Fruit fly (Drosophila melanogaster) whole organism, prepupa: ENCODE data around the gene PMCA.

Experiments used
- Blimp-1 ChIP-seq: fragments of 200-800 bp; sonication (Bioruptor generic); optimal IDR thresholded peaks from 3 replicates; lab custom pipeline; 2017; ENCODE audit warnings: missing biosample characterization, missing genetic modification characterization, mild to moderate bottlenecking, moderate library complexity, missing genetic modification reagents
- CG10631 ChIP-seq: fragments of 200-800 bp; sonication (Bioruptor generic); optimal IDR thresholded peaks from 2 replicates; lab custom pipeline; 2016; ENCODE audit warnings: missing biosample characterization, missing genetic modification characterization
- CG10669 ChIP-seq: fragments of 200-800 bp; sonication (Bioruptor generic); optimal IDR thresholded peaks from 3 replicates; lab custom pipeline; 2018; ENCODE audit warnings: missing biosample characterization, mild to moderate bottlenecking, missing genetic modification characterization, moderate library complexity
- CG11294 ChIP-seq: fragments of 200-800 bp; sonication (Bioruptor generic); IDR thresholded peaks from 2 replicates; pipeline ENCODE4 v1.3.6; 2022; ENCODE audit warnings: missing biosample characterization, missing genetic modification characterization
- CG11902 ChIP-seq: fragments of 200-800 bp; sonication (Bioruptor generic); optimal IDR thresholded peaks from 3 replicates; lab custom pipeline; 2016; ENCODE audit warnings: missing biosample characterization, missing genetic modification characterization
- CG3032 ChIP-seq: fragments of 200-800 bp; optimal IDR thresholded peaks from 2 replicates; lab custom pipeline; 2019; ENCODE audit warnings: missing biosample characterization, mild to moderate bottlenecking, missing genetic modification characterization, moderate library complexity
- CG31627 ChIP-seq: fragments of 200-800 bp; sonication (Bioruptor generic); optimal IDR thresholded peaks from 3 replicates; lab custom pipeline; 2016; ENCODE audit warnings: missing biosample characterization, missing genetic modification characterization
- CG32006 ChIP-seq: fragments of 200-800 bp; sonication (Bioruptor generic); optimal IDR thresholded peaks from 3 replicates; lab custom pipeline; 2017; ENCODE audit warnings: missing biosample characterization, mild to moderate bottlenecking, missing genetic modification characterization
- CG34406 ChIP-seq: fragments of 200-800 bp; sonication (Bioruptor generic); optimal IDR thresholded peaks from 3 replicates; lab custom pipeline; 2016; ENCODE audit warnings: missing biosample characterization, missing genetic modification characterization
- CG3919 ChIP-seq: fragments of 200-800 bp; sonication (Bioruptor generic); optimal IDR thresholded peaks from 3 replicates; lab custom pipeline; 2016; ENCODE audit warnings: missing biosample characterization, missing genetic modification characterization
- CG4318 ChIP-seq: fragments of 200-800 bp; sonication (Bioruptor generic); optimal IDR thresholded peaks from 3 replicates; lab custom pipeline; 2017; ENCODE audit warnings: missing biosample characterization, mild to moderate bottlenecking, missing genetic modification characterization
- CG6163 ChIP-seq: fragments of 200-800 bp; sonication (Bioruptor generic); IDR thresholded peaks from 3 replicates; pipeline ENCODE4 v1.3.6; 2022; ENCODE audit warnings: missing biosample characterization, missing genetic modification characterization
- CG6792 ChIP-seq: fragments of 200-800 bp; sonication (Bioruptor generic); optimal IDR thresholded peaks from 3 replicates; lab custom pipeline; 2016; ENCODE audit warnings: missing biosample characterization, missing genetic modification characterization
- CG6854 ChIP-seq: fragments of 200-800 bp; sonication (Bioruptor generic); optimal IDR thresholded peaks from 2 replicates; lab custom pipeline; 2017; ENCODE audit warnings: missing biosample characterization, mild to moderate bottlenecking, missing genetic modification characterization
- CG7368 ChIP-seq: fragments of 200-800 bp; sonication (Bioruptor generic); optimal IDR thresholded peaks from 3 replicates; lab custom pipeline; 2016; ENCODE audit warnings: missing biosample characterization, missing genetic modification characterization
- CG8119 ChIP-seq: fragments of 200-800 bp; sonication (Bioruptor generic); IDR thresholded peaks from 3 replicates; pipeline ENCODE4 v1.3.6; 2022; ENCODE audit warnings: missing biosample characterization, missing genetic modification characterization
- CG8319 ChIP-seq: fragments of 200-800 bp; sonication (Bioruptor generic); optimal IDR thresholded peaks from 3 replicates; lab custom pipeline; 2016; ENCODE audit warnings: missing biosample characterization, missing genetic modification characterization
- CG8632 ChIP-seq: fragments of 200-800 bp; sonication (Bioruptor generic); optimal IDR thresholded peaks from 3 replicates; lab custom pipeline; 2016; ENCODE audit warnings: missing biosample characterization, missing genetic modification characterization
- Eip75B ChIP-seq: fragments of 200-800 bp; sonication (Bioruptor generic); optimal IDR thresholded peaks from 3 replicates; lab custom pipeline; 2016; ENCODE audit warnings: missing biosample characterization, missing genetic modification characterization
- Eip78C ChIP-seq: fragments of 200-800 bp; sonication (Bioruptor generic); peaks from one replicate; lab custom pipeline; 2016; ENCODE audit warnings: missing biosample characterization, missing genetic modification characterization
- Hr38 ChIP-seq: sonication (Bioruptor generic); optimal IDR thresholded peaks from 2 replicates; lab custom pipeline; 2016; ENCODE audit warnings: missing biosample characterization, missing genetic modification characterization
- Hr4 ChIP-seq: fragments of 200-800 bp; sonication (Bioruptor generic); optimal IDR thresholded peaks from 3 replicates; lab custom pipeline; 2016; ENCODE audit warnings: missing biosample characterization, missing genetic modification characterization
- Lpt ChIP-seq: fragments of 200-800 bp; sonication (Bioruptor generic); optimal IDR thresholded peaks from 3 replicates; lab custom pipeline; 2016; ENCODE audit warnings: missing biosample characterization, missing genetic modification characterization
- Met ChIP-seq: fragments of 200-800 bp; sonication (Bioruptor generic); optimal IDR thresholded peaks from 3 replicates; lab custom pipeline; 2016; ENCODE audit warnings: missing biosample characterization, missing genetic modification characterization
- Smox ChIP-seq: fragments of 200-800 bp; sonication (Bioruptor generic); optimal IDR thresholded peaks from 3 replicates; lab custom pipeline; 2016; ENCODE audit warnings: missing biosample characterization, missing genetic modification characterization
- Sox15 ChIP-seq: fragments of 200-800 bp; sonication (Bioruptor generic); optimal IDR thresholded peaks from 3 replicates; lab custom pipeline; 2016; ENCODE audit warnings: missing biosample characterization, missing genetic modification characterization
- achi ChIP-seq: fragments of 200-800 bp; sonication (Bioruptor generic); optimal IDR thresholded peaks from 3 replicates; lab custom pipeline; 2016; ENCODE audit warnings: missing biosample characterization, missing genetic modification characterization
- acj6 ChIP-seq: fragments of 200-800 bp; sonication (Bioruptor generic); optimal IDR thresholded peaks from 3 replicates; lab custom pipeline; 2016; ENCODE audit warnings: missing biosample characterization, missing genetic modification characterization
- dac ChIP-seq: fragments of 200-800 bp; sonication (Bioruptor generic); optimal IDR thresholded peaks from 2 replicates; lab custom pipeline; 2017; ENCODE audit warnings: missing biosample characterization, mild to moderate bottlenecking, missing genetic modification characterization
- eg ChIP-seq: fragments of 200-800 bp; sonication (Bioruptor generic); IDR thresholded peaks from 3 replicates; pipeline ENCODE4 v1.3.6; 2022; ENCODE audit warnings: missing biosample characterization, missing genetic modification characterization
- esn ChIP-seq: fragments of 200-800 bp; sonication (Bioruptor generic); optimal IDR thresholded peaks from 2 replicates; lab custom pipeline; 2016; ENCODE audit warnings: missing biosample characterization, mild to moderate bottlenecking, missing genetic modification characterization, moderate library complexity
- fd59A ChIP-seq: fragments of 200-800 bp; sonication (Bioruptor generic); optimal IDR thresholded peaks from 2 replicates; lab custom pipeline; 2017; ENCODE audit warnings: missing biosample characterization, mild to moderate bottlenecking, missing genetic modification characterization, missing genetic modification reagents
- net ChIP-seq: fragments of 200-800 bp; sonication (Bioruptor generic); optimal IDR thresholded peaks from 3 replicates; lab custom pipeline; 2016; ENCODE audit warnings: missing biosample characterization, missing genetic modification characterization
- salr ChIP-seq, 2 experiments: fragments of 200-800 bp; sonication (Bioruptor generic); optimal IDR thresholded peaks; 3 replicates each; lab custom pipeline; 2016 to 2018; ENCODE audit warnings: missing biosample characterization in 2 of 2, missing genetic modification characterization in 2 of 2, mild to moderate bottlenecking in 1 of 2
- ss ChIP-seq, 2 experiments: fragments of 200-800 bp; sonication (Bioruptor generic); optimal IDR thresholded peaks; 2 replicates in 1 of 2; 3 replicates in 1 of 2; lab custom pipeline; 2017 to 2018; ENCODE audit warnings: mild to moderate bottlenecking in 2 of 2, missing biosample characterization in 2 of 2, missing genetic modification characterization in 2 of 2, moderate library complexity in 1 of 2
- svp ChIP-seq: fragments of 200-800 bp; sonication (Bioruptor generic); peaks from one replicate; lab custom pipeline; 2016; ENCODE audit warnings: missing biosample characterization, missing genetic modification characterization
- topi ChIP-seq: fragments of 200-800 bp; sonication (Bioruptor generic); optimal IDR thresholded peaks from 3 replicates; lab custom pipeline; 2016; ENCODE audit warnings: missing biosample characterization, missing genetic modification characterization
- vri ChIP-seq: fragments of 200-800 bp; sonication (Bioruptor generic); optimal IDR thresholded peaks from 3 replicates; lab custom pipeline; 2016; ENCODE audit warnings: missing biosample characterization, mild to moderate bottlenecking, missing genetic modification characterization

Gene PMCA

DNA sequence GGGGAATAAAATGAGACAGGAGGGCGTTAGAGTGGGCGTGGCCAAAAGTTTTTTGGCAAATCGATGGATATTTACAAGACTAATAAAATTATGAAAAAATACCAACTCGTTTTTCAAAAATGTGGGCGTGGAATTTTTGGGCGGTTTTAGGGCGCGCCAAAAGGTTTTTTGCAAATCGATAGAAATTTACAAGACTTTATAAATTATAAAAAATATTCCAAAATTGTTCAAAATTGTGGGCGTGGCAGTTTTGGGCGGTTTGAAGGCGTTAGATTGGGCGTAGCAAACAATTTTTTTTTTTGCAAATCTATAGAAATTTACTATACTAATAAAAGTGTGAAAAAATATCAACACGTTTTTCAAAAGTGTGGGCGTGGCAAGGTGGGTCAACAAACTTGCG lies 20.4 kb upstream of the PMCA start:
- TF ChIP-seq Blimp-1 (GFP tag; lab: Kevin White, UChicago) (no peak), CG10669 (GFP tag; lab: Kevin White, UChicago) (no peak), CG8119 (no peak), Met (no peak), topi (no peak), CG6163 (GFP tag; lab: Robert Waterston, UW) (no peak), CG11294 (no peak), Eip75B (GFP tag; lab: Kevin White, UChicago) (no peak), CG31627 (GFP tag; lab: Kevin White, UChicago) (no peak), salr (GFP tag; optimal IDR thresholded peaks at IDR 0.05; lab: Kevin White, UChicago) (no peak), Smox (GFP tag; lab: Kevin White, UChicago) (no peak), svp (GFP tag; lab: Kevin White, UChicago) (no peak), Hr38 (GFP tag; lab: Kevin White, UChicago) (no peak), CG8632 (GFP tag; lab: Kevin White, UChicago) (no peak), CG4318 (GFP tag; lab: Kevin White, UChicago) (no peak), acj6 (GFP tag; lab: Kevin White, UChicago) (no peak), Sox15 (no peak), CG6854 (GFP tag; lab: Kevin White, UChicago) (no peak)
- TF ChIP-seq, all 60 proteins: peak for 0

DNA sequence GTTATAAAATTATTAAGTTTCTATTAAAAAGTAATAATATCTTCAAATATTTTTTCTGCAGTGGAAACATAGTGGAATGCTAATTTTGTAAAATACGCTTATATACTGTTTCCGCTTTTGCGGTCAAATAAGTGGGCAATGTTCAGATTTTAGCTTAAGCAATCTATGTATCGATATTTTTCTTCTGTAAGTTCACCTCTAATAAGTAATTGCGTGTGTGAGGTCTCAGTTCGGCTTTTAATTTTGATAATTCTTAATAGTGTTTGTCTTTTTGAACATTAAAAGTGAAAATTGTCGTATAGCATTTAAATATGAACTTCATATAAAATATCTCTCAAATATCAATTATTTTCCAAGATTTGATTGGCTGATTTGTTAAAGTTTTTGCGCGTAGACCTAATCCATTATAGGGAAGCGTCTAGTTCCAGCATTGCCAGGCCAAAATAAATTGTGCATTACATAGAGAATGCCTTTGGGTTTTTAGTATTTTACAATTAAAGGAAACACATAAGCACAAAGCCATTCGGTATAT lies 1.1 kb upstream of the PMCA start, which contains the start of gene Hcf:
Gene Hcf, plus strand, starts transcription at position 180 of the 532 bp plus-strand sequence.
- TF ChIP-seq CG3032 (tag; lab: Kevin White, UChicago) (peak; percentile 1), net (GFP tag; lab: Kevin White, UChicago) (no peak), Met (peak; percentile 31), CG10631 (GFP tag; lab: Kevin White, UChicago) (peak; percentile 16), esn (peak; percentile 7), CG31627 (GFP tag; lab: Kevin White, UChicago) (peak; percentile 28), CG8119 (no peak)

DNA sequence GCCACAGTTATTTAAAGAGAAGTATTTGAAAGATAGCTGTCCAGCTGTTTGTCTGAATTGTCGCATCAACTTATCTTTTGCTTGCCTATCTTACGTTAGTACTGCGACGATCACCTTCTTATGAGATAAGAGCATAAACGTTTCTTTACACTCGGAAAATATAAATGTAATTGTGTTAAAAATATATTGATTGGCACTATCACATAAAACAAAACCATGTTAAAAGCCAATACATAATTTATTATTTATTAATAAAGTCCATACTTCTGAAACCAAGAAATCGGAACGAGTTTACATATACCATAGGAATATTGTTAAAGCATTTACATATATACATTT lies 182 bp upstream of the PMCA start:
- TF ChIP-seq Lpt (GFP tag; lab: Kevin White, UChicago) = no peak
- peak; percentile 61 for TF ChIP-seq Eip78C (GFP tag; lab: Kevin White, UChicago)

DNA sequence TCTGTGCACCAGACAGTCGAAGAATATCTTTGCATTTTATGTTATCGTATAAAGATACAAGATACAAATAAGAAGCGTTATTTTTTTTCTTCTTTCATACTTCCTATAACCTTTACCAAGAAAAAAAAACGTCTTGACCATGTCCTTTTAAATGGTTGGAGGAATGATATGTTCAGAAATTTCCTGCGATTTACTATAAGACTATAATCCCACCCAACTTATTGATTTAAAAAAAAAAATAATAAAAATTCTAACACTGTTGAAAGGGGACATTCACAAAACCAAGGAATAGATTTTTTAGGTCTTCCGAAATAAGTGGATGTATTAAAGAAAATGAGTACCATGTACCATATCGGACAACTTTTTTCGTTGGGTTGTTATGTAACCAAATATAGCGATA lies 22.7 kb downstream of the PMCA start:
- no peak for TF ChIP-seq CG34406 (GFP tag; lab: Kevin White, UChicago)
- no peak for TF ChIP-seq CG3032 (tag; lab: Kevin White, UChicago)
- TF ChIP-seq Eip78C (GFP tag; lab: Kevin White, UChicago) = no peak
- no peak for TF ChIP-seq achi (GFP tag; lab: Kevin White, UChicago)
- no peak for TF ChIP-seq CG32006 (GFP tag; lab: Kevin White, UChicago)
- TF ChIP-seq CG7368 (GFP tag; lab: Kevin White, UChicago) = no peak
- no peak for TF ChIP-seq dac
- TF ChIP-seq Hr4 (GFP tag; lab: Kevin White, UChicago) = no peak
- no peak for TF ChIP-seq Lpt (GFP tag; lab: Kevin White, UChicago)
- TF ChIP-seq net (GFP tag; lab: Kevin White, UChicago) = no peak
- no peak for TF ChIP-seq CG3919

DNA sequence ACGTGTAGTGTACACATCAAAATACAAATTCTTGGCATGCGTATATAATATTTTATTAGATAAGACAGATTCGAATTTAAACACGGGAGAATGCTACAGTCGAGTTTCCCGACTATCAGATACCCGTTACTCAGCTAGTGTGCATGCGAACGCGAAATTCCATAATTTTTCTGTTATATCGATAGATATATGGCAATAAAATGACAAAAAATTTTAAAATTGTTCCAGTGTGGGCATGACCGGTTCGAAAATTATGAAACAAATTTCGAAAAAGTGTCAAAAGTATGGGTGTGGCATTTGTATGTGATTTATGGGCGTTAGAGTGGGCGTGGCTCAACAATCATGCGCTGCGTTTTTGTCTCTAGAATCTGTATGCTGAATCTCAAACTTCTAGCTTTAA lies 26.4 kb downstream of the PMCA start:
- TF ChIP-seq CG10669 (GFP tag; lab: Kevin White, UChicago) (no peak), Smox (GFP tag; lab: Kevin White, UChicago) (no peak), CG8319 (no peak), ss (GFP tag; optimal IDR thresholded peaks at IDR 0.05; lab: Kevin White, UChicago) (no peak), CG8632 (GFP tag; lab: Kevin White, UChicago) (no peak), CG6163 (GFP tag; lab: Robert Waterston, UW) (no peak), CG11902 (GFP tag; lab: Kevin White, UChicago) (no peak), Hr38 (GFP tag; lab: Kevin White, UChicago) (no peak), CG6792 (no peak), fd59A (GFP tag; lab: Kevin White, UChicago) (no peak), CG7368 (GFP tag; lab: Kevin White, UChicago) (no peak), vri (GFP tag; lab: Kevin White, UChicago) (no peak), esn (no peak), eg (GFP tag; lab: Robert Waterston, UW) (no peak)
